Worm (Caenorhabditis elegans): ENCODE measurements around the gene rps-13.

ce11 chrIII:6356764-6357163 is 18.0 kb downstream of the rps-13 start:
- TF ChIP-seq dao-5 (tag; optimal IDR thresholded peaks at IDR 0.05): no peak
- TF ChIP-seq him-1 (tag; optimal IDR thresholded peaks at IDR 0.05): no peak
- TF ChIP-seq W03F9.2 (tag; optimal IDR thresholded peaks at IDR 0.05): no peak

Measured in whole organism, L4/young adult.